Fruit fly (Drosophila melanogaster): ENCODE results near the gene CG31287.

- TF ChIP-seq Sin3A (optimal IDR thresholded peaks at IDR 0.05) (no peak), psq (optimal IDR thresholded peaks at IDR 0.05) (no peak), h (optimal IDR thresholded peaks at IDR 0.05) (no peak)
Observed at dm6 chr3R:16218251-16219030, 15.3 kb downstream of the CG31287 start.

All from Kc167 (cell line).